Fruit fly (Drosophila melanogaster): Measurements from ENCODE around the gene Trf2.

- TF ChIP-seq dmrt93B (GFP tag; optimal IDR thresholded peaks at IDR 0.05) (no peak), psq (GFP tag; optimal IDR thresholded peaks at IDR 0.05) (peak; percentile 9), h (GFP tag; optimal IDR thresholded peaks at IDR 0.05) (peak; percentile 64), sage (GFP tag; optimal IDR thresholded peaks at IDR 0.05) (no peak), Abd-B (GFP tag; optimal IDR thresholded peaks at IDR 0.05) (no peak), tai (GFP tag; optimal IDR thresholded peaks at IDR 0.05) (no peak), foxo (GFP tag; optimal IDR thresholded peaks at IDR 0.05) (peak in 1 of 2 experiments; percentile 61), pan (optimal IDR thresholded peaks at IDR 0.05) (no peak), br (GFP tag; optimal IDR thresholded peaks at IDR 0.05) (peak; percentile 53), jim (GFP tag; optimal IDR thresholded peaks at IDR 0.05) (no peak), CrebA (GFP tag; optimal IDR thresholded peaks at IDR 0.05; ENCODE audit: borderline replicate concordance) (no peak), Dfd (GFP tag; optimal IDR thresholded peaks at IDR 0.05) (no peak), Myc (optimal IDR thresholded peaks at IDR 0.05) (no peak)
Observed at dm6 chrX:8468962-8469459, 59.9 kb downstream of the Trf2 start, which contains the start of gene CG12116.

All from whole organism, wandering third instar larva.